Worm (Caenorhabditis elegans): ENCODE results near the gene Y50D4C.3.

ce11 chrV:939341-939740, 5.7 kb downstream of the Y50D4C.3 start:
- TF ChIP-seq ref-1 (GFP tag; conservative IDR thresholded peaks at IDR 0.05) (no peak), flt-1 (GFP tag; IDR thresholded peaks at IDR 0.05) (no peak), klf-2 (GFP tag; conservative IDR thresholded peaks at IDR 0.05) (no peak), ztf-23 (GFP tag; IDR thresholded peaks at IDR 0.05) (no peak), T22C8.4 (GFP tag; IDR thresholded peaks at IDR 0.05) (no peak)

Measured in whole organism, midembryonic.